Fruit fly (Drosophila melanogaster): Measurements from ENCODE around the gene Ubc87F.

Gene Ubc87F

DNA sequence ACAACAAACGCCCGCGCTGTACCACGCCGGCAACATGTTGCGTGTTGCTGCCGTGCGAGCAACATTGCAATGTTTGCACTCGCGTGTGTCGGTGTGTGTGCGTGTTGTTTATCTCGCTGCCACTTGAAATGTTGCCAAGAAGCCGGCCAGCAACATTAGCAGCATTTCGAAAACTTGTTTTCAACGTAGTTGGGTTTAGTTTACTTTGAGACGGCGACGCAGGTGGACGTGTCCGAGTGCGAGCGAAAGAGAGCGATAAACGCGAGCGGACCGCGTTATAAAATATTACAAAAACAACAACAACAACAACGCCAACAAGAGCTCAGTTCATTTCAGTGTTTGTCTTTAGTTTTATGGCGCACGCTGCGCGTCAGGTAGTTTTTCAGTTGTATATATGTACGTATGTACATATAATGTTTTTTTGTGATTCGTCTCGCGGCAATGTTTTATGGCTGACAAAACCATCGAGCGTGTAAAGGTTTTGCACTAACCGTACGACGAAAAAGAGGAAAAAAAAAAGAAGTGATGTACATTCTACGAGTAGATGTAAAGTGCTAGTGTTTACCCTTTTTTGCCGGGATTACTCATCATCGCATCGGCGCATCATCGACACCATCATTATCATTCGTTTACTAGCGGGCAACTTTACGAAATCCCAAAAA is 2.8 kb downstream of the Ubc87F start, which contains the start of gene kmr:
Gene kmr, plus strand, starts transcription at position 196 of the 662 bp plus-strand sequence.
- TF ChIP-seq Dif (GFP tag; optimal IDR thresholded peaks at IDR 0.05; ENCODE audit: partially characterized antibody): peak; percentile 34
- peak; percentile 12 for TF ChIP-seq rgr (GFP tag; optimal IDR thresholded peaks at IDR 0.05)
- TF ChIP-seq h (GFP tag; optimal IDR thresholded peaks at IDR 0.05): peak; percentile 7
- TF ChIP-seq foxo (GFP tag; optimal IDR thresholded peaks at IDR 0.05): peak in 1 of 2 experiments; percentile 16
- TF ChIP-seq Hr78 (GFP tag; optimal IDR thresholded peaks at IDR 0.05): no peak
- TF ChIP-seq br (GFP tag; optimal IDR thresholded peaks at IDR 0.05): no peak
- peak; percentile 43 for TF ChIP-seq CrebA (GFP tag; optimal IDR thresholded peaks at IDR 0.05; ENCODE audit: borderline replicate concordance)
- TF ChIP-seq N (GFP tag; optimal IDR thresholded peaks at IDR 0.05): peak; percentile 26
- TF ChIP-seq psq (GFP tag; optimal IDR thresholded peaks at IDR 0.05): no peak
- TF ChIP-seq fru (GFP tag; optimal IDR thresholded peaks at IDR 0.05): peak; percentile 61
- no peak for TF ChIP-seq sage (GFP tag; optimal IDR thresholded peaks at IDR 0.05)
- peak; percentile 41 for TF ChIP-seq tai (GFP tag; optimal IDR thresholded peaks at IDR 0.05)

dm6 chr3R:13713984-13714532 is 3.9 kb downstream of the Ubc87F start:
- TF ChIP-seq Vsx2 (GFP tag; optimal IDR thresholded peaks at IDR 0.05; ENCODE audit: partially characterized antibody): no peak
- TF ChIP-seq jim (GFP tag; optimal IDR thresholded peaks at IDR 0.05): no peak
- no peak for TF ChIP-seq Sp1 (GFP tag; optimal IDR thresholded peaks at IDR 0.05)
- TF ChIP-seq Jra (GFP tag; optimal IDR thresholded peaks at IDR 0.05): no peak
- TF ChIP-seq rgr (GFP tag; optimal IDR thresholded peaks at IDR 0.05): no peak
- no peak for TF ChIP-seq ey (GFP tag; optimal IDR thresholded peaks at IDR 0.05)
- TF ChIP-seq h (GFP tag; optimal IDR thresholded peaks at IDR 0.05): peak; percentile 3
- TF ChIP-seq dsf (GFP tag; optimal IDR thresholded peaks at IDR 0.05; ENCODE audit: borderline replicate concordance): no peak
- TF ChIP-seq br (GFP tag; optimal IDR thresholded peaks at IDR 0.05): peak; percentile 25
- no peak for TF ChIP-seq usp (GFP tag; optimal IDR thresholded peaks at IDR 0.05)
- peak; percentile 41 for TF ChIP-seq Hr83 (GFP tag; optimal IDR thresholded peaks at IDR 0.05; ENCODE audit: poor library complexity, severe bottlenecking)
- TF ChIP-seq lola (GFP tag; optimal IDR thresholded peaks at IDR 0.05): no peak
- TF ChIP-seq GATAd (GFP tag; optimal IDR thresholded peaks at IDR 0.05): no peak
- TF ChIP-seq CG9705 (GFP tag; optimal IDR thresholded peaks at IDR 0.05): no peak
- no peak for TF ChIP-seq OdsH (GFP tag; optimal IDR thresholded peaks at IDR 0.05)
- no peak for TF ChIP-seq N (GFP tag; optimal IDR thresholded peaks at IDR 0.05)
- no peak for TF ChIP-seq foxo (GFP tag; optimal IDR thresholded peaks at IDR 0.05)
- TF ChIP-seq CG32264 (GFP tag; optimal IDR thresholded peaks at IDR 0.05): no peak
- TF ChIP-seq fru (GFP tag; optimal IDR thresholded peaks at IDR 0.05): no peak
- no peak for TF ChIP-seq HLH106 (tag; optimal IDR thresholded peaks at IDR 0.05)

DNA sequence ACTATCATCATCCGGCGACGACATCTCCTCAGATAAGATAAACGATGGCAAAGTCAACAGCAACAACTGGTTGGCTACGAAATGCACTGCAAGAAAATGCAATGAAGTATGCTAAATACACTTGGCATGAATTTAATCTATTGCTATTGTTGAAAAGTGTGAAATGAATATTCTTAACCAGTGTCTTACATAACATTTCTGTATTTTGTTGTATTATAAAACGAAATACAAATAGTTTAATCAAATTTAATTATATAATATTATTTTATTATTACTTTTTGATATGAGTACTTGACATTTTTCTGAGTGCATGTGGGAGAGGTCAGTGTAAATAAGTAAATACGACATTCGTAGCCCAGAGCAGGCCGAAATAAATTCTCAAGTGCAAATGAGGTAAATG is 4.4 kb downstream of the Ubc87F start:
- TF ChIP-seq dsf (GFP tag; optimal IDR thresholded peaks at IDR 0.05; ENCODE audit: borderline replicate concordance): no peak
- TF ChIP-seq foxo (GFP tag; optimal IDR thresholded peaks at IDR 0.05): no peak
- peak; percentile 8 for TF ChIP-seq psq (GFP tag; optimal IDR thresholded peaks at IDR 0.05)
- TF ChIP-seq Sp1 (GFP tag; optimal IDR thresholded peaks at IDR 0.05): peak; percentile 4
- no peak for TF ChIP-seq CG9705 (GFP tag; optimal IDR thresholded peaks at IDR 0.05)
- TF ChIP-seq HLH106 (tag; optimal IDR thresholded peaks at IDR 0.05): peak; percentile 35
- no peak for TF ChIP-seq Rel (GFP tag; optimal IDR thresholded peaks at IDR 0.05)
- TF ChIP-seq Rel (tag; optimal IDR thresholded peaks at IDR 0.05): no peak

- TF ChIP-seq ey (GFP tag; optimal IDR thresholded peaks at IDR 0.05): no peak
- no peak for TF ChIP-seq N (GFP tag; optimal IDR thresholded peaks at IDR 0.05)
Observed at dm6 chr3R:13711735-13712134, 6.2 kb downstream of the Ubc87F start, which contains the start of the genes primo-1 and primo-2. Gene primo-1, minus strand, starts transcription at chr3R:13711835. Gene primo-2, minus strand, starts transcription at chr3R:13711835.

DNA sequence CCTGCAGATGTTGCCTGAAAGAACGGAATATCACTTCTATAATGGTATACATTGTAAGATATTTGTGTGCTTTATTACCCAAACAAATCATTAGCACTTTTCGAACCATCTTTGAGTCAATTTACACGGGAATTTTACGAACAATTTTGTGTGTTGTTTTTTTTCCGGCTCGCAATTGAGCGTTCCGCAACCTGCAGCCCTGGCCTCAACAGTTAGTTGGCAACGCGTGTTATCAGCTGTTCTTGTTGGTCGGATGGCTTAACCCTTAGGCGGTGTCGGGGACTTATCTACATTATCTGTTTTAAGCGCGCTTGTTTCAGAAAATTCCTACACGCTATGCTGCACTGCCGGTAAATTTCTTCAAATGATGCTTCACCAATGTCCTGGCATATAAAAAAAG is 7.3 kb downstream of the Ubc87F start:
- TF ChIP-seq h (GFP tag; optimal IDR thresholded peaks at IDR 0.05) (no peak), HLH106 (tag; optimal IDR thresholded peaks at IDR 0.05) (peak; percentile 24), Abd-B (GFP tag; optimal IDR thresholded peaks at IDR 0.05) (no peak), Rel (GFP tag; optimal IDR thresholded peaks at IDR 0.05) (no peak), Rel (tag; optimal IDR thresholded peaks at IDR 0.05) (peak; percentile 51), woc (GFP tag; optimal IDR thresholded peaks at IDR 0.05) (peak; percentile 65)

All from whole organism, wandering third instar larva.